Worm (Caenorhabditis elegans) whole organism, mixed stage, embryonic: Measurements from ENCODE around the gene gdh-1.

Experiments
- M03D4.4 ChIP-seq: sonication (generic microtip); optimal IDR thresholded peaks from 2 replicates; lab custom pipeline; 2017; ENCODE audit warnings: mild to moderate bottlenecking, missing genetic modification characterization, missing compliant biosample characterization
- bed-3 ChIP-seq: fragments of 200-800 bp; sonication (Bioruptor generic); optimal IDR thresholded peaks from 3 replicates; lab custom pipeline; 2018; ENCODE audit warnings: mild to moderate bottlenecking, missing genetic modification characterization, moderate library complexity, missing compliant biosample characterization
- blmp-1 ChIP-seq: fragments of 150-350 bp; optimal IDR thresholded peaks from 2 replicates; lab custom pipeline; 2014; ENCODE audit warnings: missing biosample characterization, missing genetic modification characterization
- ceh-43 ChIP-seq: fragments of 200-800 bp; sonication (Bioruptor generic); optimal IDR thresholded peaks from 2 replicates; lab custom pipeline; 2018; ENCODE audit warnings: mild to moderate bottlenecking, missing genetic modification characterization, moderate library complexity, missing compliant biosample characterization
- ceh-83 ChIP-seq: fragments of 200-800 bp; sonication (Bioruptor generic); optimal IDR thresholded peaks from 2 replicates; lab custom pipeline; 2018; ENCODE audit warnings: mild to moderate bottlenecking, missing genetic modification characterization, missing compliant biosample characterization
- ces-1 ChIP-seq: fragments of 150-350 bp; optimal IDR thresholded peaks from 2 replicates; lab custom pipeline; 2014; ENCODE audit warnings: missing biosample characterization, missing genetic modification reagents, missing genetic modification characterization
- drap-1 ChIP-seq: fragments of 200-800 bp; sonication (Bioruptor generic); optimal IDR thresholded peaks from 3 replicates; lab custom pipeline; 2018; ENCODE audit warnings: mild to moderate bottlenecking, missing genetic modification characterization, missing compliant biosample characterization
- elt-1 ChIP-seq: sonication (generic microtip); optimal IDR thresholded peaks from 2 replicates; lab custom pipeline; 2017; ENCODE audit warnings: missing genetic modification characterization, mild to moderate bottlenecking, missing compliant biosample characterization, antibody characterized with exemption, moderate library complexity, borderline replicate concordance; ENCODE audit not compliant: insufficient read depth
- ham-2 ChIP-seq: fragments of 200-800 bp; sonication (Bioruptor generic); optimal IDR thresholded peaks from 2 replicates; lab custom pipeline; 2018; ENCODE audit warnings: mild to moderate bottlenecking, missing genetic modification characterization, missing compliant biosample characterization
- hlh-1 ChIP-seq: fragments of 150-350 bp; optimal IDR thresholded peaks from 2 replicates; lab custom pipeline; 2014; ENCODE audit warnings: missing biosample characterization, missing genetic modification reagents, missing genetic modification characterization
- lin-13 ChIP-seq: fragments of 150-350 bp; optimal IDR thresholded peaks from 2 replicates; lab custom pipeline; 2014; ENCODE audit warnings: missing biosample characterization, missing genetic modification characterization
- lin-32 ChIP-seq: fragments of 200-800 bp; sonication (Bioruptor generic); optimal IDR thresholded peaks from 2 replicates; lab custom pipeline; 2018; ENCODE audit warnings: mild to moderate bottlenecking, missing genetic modification characterization, missing compliant biosample characterization
- lsy-2 ChIP-seq: fragments of 150-350 bp; optimal IDR thresholded peaks from 2 replicates; lab custom pipeline; 2014; ENCODE audit warnings: missing biosample characterization, missing genetic modification characterization
- mep-1 ChIP-seq: fragments of 150-350 bp; optimal IDR thresholded peaks from 2 replicates; lab custom pipeline; 2017; ENCODE audit warnings: missing biosample characterization, missing genetic modification reagents, missing genetic modification characterization, inconsistent platforms
- mls-2 ChIP-seq: sonication (generic microtip); optimal IDR thresholded peaks from 2 replicates; lab custom pipeline; 2016; ENCODE audit warnings: mild to moderate bottlenecking, missing genetic modification characterization, moderate library complexity, missing compliant biosample characterization
- nhr-12 ChIP-seq: fragments of 150-350 bp; optimal IDR thresholded peaks from 2 replicates; lab custom pipeline; 2014; ENCODE audit warnings: missing biosample characterization, missing genetic modification characterization
- nhr-2 ChIP-seq: fragments of 150-350 bp; optimal IDR thresholded peaks from 2 replicates; lab custom pipeline; 2014; ENCODE audit warnings: missing biosample characterization, missing genetic modification characterization
- nhr-237 ChIP-seq: fragments of 150-350 bp; optimal IDR thresholded peaks from 2 replicates; lab custom pipeline; 2014; ENCODE audit warnings: missing biosample characterization, missing genetic modification characterization
- nhr-28 ChIP-seq: fragments of 150-350 bp; optimal IDR thresholded peaks from 2 replicates; lab custom pipeline; 2014; ENCODE audit warnings: missing biosample characterization, missing genetic modification characterization
- nhr-76 ChIP-seq: sonication (generic microtip); optimal IDR thresholded peaks from 2 replicates; lab custom pipeline; 2017; ENCODE audit warnings: missing biosample characterization, missing genetic modification characterization
- pha-4 ChIP-seq: fragments of 150-350 bp; optimal IDR thresholded peaks from 2 replicates; lab custom pipeline; 2018; ENCODE audit warnings: missing biosample characterization, missing genetic modification reagents, missing genetic modification characterization
- sem-2 ChIP-seq: fragments of 200-800 bp; sonication (Bioruptor generic); optimal IDR thresholded peaks from 2 replicates; lab custom pipeline; 2018; ENCODE audit warnings: mild to moderate bottlenecking, missing genetic modification characterization, missing compliant biosample characterization
- sptf-1 ChIP-seq: sonication (generic microtip); optimal IDR thresholded peaks from 2 replicates; lab custom pipeline; 2017; ENCODE audit warnings: mild to moderate bottlenecking, missing genetic modification characterization, moderate library complexity, missing compliant biosample characterization
- tbx-8 ChIP-seq: fragments of 200-800 bp; sonication (Bioruptor generic); optimal IDR thresholded peaks from 2 replicates; lab custom pipeline; 2018; ENCODE audit warnings: mild to moderate bottlenecking, missing genetic modification characterization, moderate library complexity, missing compliant biosample characterization
- unc-120 ChIP-seq: sonication (generic microtip); optimal IDR thresholded peaks from 2 replicates; lab custom pipeline; 2017; ENCODE audit warnings: missing genetic modification characterization, missing compliant biosample characterization; ENCODE audit not compliant: poor library complexity, severe bottlenecking
- unc-39 ChIP-seq: fragments of 150-350 bp; optimal IDR thresholded peaks from 2 replicates; lab custom pipeline; 2014; ENCODE audit warnings: missing biosample characterization, missing genetic modification characterization
- zip-8 ChIP-seq: fragments of 150-350 bp; optimal IDR thresholded peaks from 2 replicates; lab custom pipeline; 2014; ENCODE audit warnings: missing biosample characterization, missing genetic modification characterization
- ztf-11 ChIP-seq: fragments of 150-350 bp; optimal IDR thresholded peaks from 2 replicates; lab custom pipeline; 2014; ENCODE audit warnings: missing biosample characterization, missing genetic modification characterization

Gene gdh-1

DNA sequence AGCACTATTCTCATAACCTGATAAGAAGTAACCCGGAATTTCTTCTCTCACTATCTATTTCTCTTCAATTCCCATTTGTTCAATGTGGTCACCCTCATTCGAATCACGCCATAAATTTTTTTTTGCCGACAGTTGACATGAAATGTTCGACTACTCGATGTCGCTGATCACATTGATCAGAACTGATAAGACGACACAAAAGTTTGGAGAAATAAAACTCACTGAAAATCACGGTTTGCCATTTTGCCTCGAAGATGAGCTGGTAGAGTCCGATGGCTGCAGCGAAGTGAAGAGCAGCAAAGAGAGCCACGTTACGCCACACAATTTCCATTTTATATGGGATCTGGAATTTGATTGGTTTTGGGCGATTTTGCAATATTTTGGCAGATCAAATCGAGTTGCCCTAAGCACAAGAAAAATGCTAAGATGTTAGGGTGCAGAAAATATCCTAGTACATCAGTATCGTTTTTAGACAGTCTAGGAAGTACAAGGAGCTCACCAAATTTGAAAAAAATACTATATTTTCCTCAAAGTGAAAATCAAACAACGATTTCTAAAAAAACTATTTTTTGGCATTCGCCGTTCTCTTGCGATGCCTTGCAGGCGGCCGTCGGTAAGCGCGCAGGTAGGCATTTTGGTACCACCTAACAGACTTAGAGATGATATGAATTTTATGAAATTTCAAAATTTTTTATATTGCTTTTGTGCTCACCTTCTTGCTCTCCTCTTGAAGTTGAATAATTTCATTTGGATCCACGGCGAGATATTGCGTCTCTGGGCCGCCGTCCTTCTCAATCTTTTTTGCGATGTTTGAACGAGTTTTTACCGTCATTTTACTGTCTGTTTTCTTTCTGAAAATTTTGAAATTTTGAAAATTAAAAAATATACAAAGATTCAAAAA, 38.0 kb upstream of the gdh-1 start, which contains the start of gene fat-6:
Gene fat-6 (minus strand): TSS at position 851 of the 901 bp plus-strand sequence.
- TF ChIP-seq zip-8 (tag; lab: Kevin White, UChicago), result no peak
- TF ChIP-seq, all 35 proteins: peak for 0

DNA sequence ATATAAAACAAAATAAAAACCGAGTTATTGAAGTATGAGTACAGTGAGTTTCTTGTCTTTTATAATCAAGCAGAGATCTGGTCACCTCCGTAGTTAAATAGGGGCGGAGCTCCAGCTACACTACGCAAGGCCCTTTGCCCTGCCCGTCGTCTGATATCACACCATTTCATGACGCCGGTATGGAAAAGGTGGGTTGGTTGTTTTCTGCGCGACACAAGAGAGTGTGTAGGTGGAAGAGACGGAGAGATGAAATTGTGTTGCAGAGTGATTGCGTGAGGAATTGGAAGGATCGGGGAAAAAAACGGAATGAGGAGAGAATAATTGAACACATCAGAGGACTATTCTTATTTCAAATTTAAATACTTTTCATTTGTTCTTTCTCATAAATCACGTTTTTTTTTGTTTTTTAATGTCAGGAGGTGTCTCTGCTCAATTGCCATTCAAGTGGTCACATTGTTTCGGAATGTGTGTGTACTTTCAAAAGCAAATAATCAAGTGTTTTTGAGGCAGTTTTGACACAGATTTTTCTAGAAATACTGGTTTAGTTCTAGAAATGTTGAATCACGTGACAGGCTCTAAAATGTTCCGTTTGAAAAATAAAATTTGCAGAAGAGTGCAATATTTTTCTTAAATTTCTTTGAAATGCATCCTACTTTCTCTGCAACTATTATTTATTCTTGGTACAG, 37.1 kb upstream of the gdh-1 start, which contains the start of gene ZK822.9:
Gene ZK822.9 (plus strand): TSS at position 180 of the 686 bp plus-strand sequence.
- TF ChIP-seq lin-32 (GFP tag; lab: Kevin White, UChicago) (no peak), ham-2 (GFP tag; lab: Kevin White, UChicago) (no peak), blmp-1 (no peak), sem-2 (GFP tag; lab: Kevin White, UChicago) (no peak), mep-1 (tag; lab: Kevin White, UChicago) (no peak), zip-8 (tag; lab: Kevin White, UChicago) (no peak), nhr-237 (tag; lab: Kevin White, UChicago) (no peak), M03D4.4 (tag; lab: Kevin White, UChicago) (no peak), lin-13 (no peak)
- TF ChIP-seq, all 35 proteins: peak for 0

DNA sequence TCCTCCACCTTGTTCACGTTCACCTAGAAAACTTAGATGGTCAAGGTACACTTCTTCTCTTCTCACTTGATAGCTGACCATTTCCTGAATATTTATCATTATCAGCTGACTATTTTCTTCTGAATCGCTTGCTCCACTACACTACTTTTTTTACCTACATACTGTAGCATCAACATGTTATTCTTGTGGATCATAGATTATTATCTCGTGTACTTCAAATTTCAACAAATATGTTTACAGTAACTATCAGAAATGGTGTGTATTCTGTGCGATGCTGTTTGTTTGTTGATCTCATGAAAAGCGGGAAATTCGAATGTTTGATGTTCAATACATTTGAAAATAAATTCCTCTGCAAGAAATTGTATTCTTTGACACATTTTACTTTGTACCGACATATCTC, 36.1 kb upstream of the gdh-1 start, which contains the start of gene ZK822.10:
Gene ZK822.10 (plus strand): TSS at position 231 of the 400 bp plus-strand sequence.
- TF ChIP-seq nhr-2 (tag; lab: Kevin White, UChicago) (no peak), bed-3 (GFP tag; lab: Kevin White, UChicago) (no peak), sem-2 (GFP tag; lab: Kevin White, UChicago) (no peak), mls-2 (tag; lab: Kevin White, UChicago) (no peak), unc-39 (tag; lab: Kevin White, UChicago) (no peak), ceh-43 (GFP tag; lab: Kevin White, UChicago) (no peak), ces-1 (GFP tag; lab: Kevin White, UChicago) (no peak), zip-8 (tag; lab: Kevin White, UChicago) (no peak), M03D4.4 (tag; lab: Kevin White, UChicago) (no peak), ham-2 (GFP tag; lab: Kevin White, UChicago) (no peak), ztf-11 (tag; lab: Kevin White, UChicago) (no peak)

DNA sequence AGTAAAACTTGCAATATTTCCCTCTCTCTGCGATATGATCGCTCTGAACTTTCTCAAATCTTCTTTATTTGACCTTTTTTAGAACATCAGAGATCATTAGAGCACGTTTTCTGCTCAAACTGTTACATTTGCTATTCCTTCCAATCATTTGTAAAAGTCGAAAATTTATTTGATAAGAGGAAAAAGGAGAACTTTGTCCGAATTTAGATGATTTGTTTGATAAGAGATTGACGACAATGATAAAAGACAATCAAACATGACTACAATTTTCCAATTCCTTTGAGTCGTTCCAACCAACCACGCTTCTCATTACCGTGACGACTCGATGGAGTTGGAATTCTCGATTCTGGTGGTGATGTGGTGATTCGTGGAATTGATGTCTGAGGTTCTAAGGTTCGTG, 35.2 kb upstream of the gdh-1 start:
- TF ChIP-seq mep-1 (tag; lab: Kevin White, UChicago) (no peak), M03D4.4 (tag; lab: Kevin White, UChicago) (no peak), nhr-2 (tag; lab: Kevin White, UChicago) (no peak), ceh-83 (GFP tag; lab: Kevin White, UChicago) (no peak), nhr-237 (tag; lab: Kevin White, UChicago) (no peak), pha-4 (tag; lab: Kevin White, UChicago) (no peak)

DNA sequence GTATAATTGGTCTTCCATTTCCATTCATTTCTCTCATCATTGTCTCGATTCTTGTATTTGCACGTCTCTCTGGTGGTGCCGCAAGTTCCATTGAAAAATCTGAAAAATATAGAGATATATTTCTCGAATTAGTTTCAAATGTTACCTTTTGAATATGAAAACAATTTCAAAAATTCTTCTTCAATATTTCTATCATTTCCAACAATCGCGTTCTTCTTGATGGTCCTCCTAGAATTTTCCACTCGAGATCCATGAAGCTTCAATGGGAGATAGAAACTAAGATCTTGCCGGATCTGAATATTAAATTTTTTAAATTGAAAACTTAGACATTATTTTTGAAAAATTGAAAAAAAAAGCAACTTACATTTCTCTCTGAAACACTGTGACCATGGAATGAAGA, 34.0 kb upstream of the gdh-1 start:
- TF ChIP-seq ceh-43 (GFP tag; lab: Kevin White, UChicago) (no peak), elt-1 (no peak), hlh-1 (tag; lab: Kevin White, UChicago) (no peak), ces-1 (GFP tag; lab: Kevin White, UChicago) (no peak), nhr-28 (tag; lab: Kevin White, UChicago) (no peak), nhr-76 (tag; lab: Kevin White, UChicago) (no peak), bed-3 (GFP tag; lab: Kevin White, UChicago) (no peak), mls-2 (tag; lab: Kevin White, UChicago) (no peak), mep-1 (tag; lab: Kevin White, UChicago) (no peak), blmp-1 (no peak), nhr-12 (no peak), pha-4 (tag; lab: Kevin White, UChicago) (no peak), lsy-2 (tag; lab: Kevin White, UChicago) (no peak), drap-1 (no peak), unc-120 (tag; lab: Kevin White, UChicago) (no peak), tbx-8 (no peak), zip-8 (tag; lab: Kevin White, UChicago) (no peak), sptf-1 (tag; lab: Kevin White, UChicago) (no peak)
